Worm (Caenorhabditis elegans): ENCODE data around the gene tbc-8.

tbc-8 gene

DNA sequence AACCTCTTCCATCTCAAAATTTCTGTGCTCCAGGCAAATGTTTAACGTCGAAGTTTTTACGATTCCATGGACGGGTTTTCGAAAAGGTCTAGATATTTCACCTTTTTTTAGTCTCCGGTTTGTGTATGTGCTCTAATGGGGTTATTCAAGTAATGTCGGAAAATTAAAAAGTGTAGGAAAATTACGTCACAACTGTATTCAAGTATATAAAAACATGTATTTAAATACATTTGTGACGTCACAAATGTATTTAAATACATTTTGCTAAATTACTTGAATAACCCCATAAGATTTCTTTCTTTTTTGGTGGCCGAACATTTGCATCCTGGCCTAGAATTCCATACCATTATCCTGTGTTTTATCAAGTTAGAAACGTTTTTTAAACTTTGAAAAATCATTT, 3.3 kb upstream of the tbc-8 start:
- no peak for TF ChIP-seq let-526 (GFP tag; IDR thresholded peaks at IDR 0.05)
- TF ChIP-seq lin-35 (GFP tag; optimal IDR thresholded peaks at IDR 0.05), result no peak
- TF ChIP-seq hmg-1.2 (GFP tag; IDR thresholded peaks at IDR 0.05), result no peak
- TF ChIP-seq madf-8 (GFP tag; conservative IDR thresholded peaks at IDR 0.05), result no peak

DNA sequence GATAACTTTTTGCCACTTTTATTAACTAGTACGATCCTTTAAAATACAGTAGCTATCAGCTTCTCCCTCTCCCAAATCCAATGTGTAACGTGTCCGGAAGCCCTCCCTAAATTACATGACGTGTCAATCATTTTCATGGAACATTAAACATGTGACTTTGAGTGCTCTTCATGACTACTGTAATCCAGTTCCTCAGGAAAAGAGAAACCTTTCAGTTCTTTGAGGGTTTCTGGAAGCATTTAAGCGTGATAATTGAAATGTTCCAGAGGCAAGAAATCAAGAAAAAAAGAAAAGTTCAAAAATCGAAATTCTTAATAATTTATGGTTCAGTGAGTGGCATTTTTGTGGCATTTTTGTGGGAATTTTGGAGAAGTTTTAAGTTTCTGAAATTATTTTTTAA, 1.8 kb upstream of the tbc-8 start:
- TF ChIP-seq unc-130 (GFP tag; optimal IDR thresholded peaks at IDR 0.05) (no peak), mes-4 (tag; optimal IDR thresholded peaks at IDR 0.05) (no peak), B0261.1 (tag; optimal IDR thresholded peaks at IDR 0.05) (no peak), attf-3 (GFP tag; conservative IDR thresholded peaks at IDR 0.05) (no peak), chd-7 (tag; optimal IDR thresholded peaks at IDR 0.05) (no peak), tbp1 (GFP tag; optimal IDR thresholded peaks at IDR 0.05) (no peak), B0336.3 (GFP tag; IDR thresholded peaks at IDR 0.05) (no peak), F57C9.4 (tag; optimal IDR thresholded peaks at IDR 0.05) (no peak)

DNA sequence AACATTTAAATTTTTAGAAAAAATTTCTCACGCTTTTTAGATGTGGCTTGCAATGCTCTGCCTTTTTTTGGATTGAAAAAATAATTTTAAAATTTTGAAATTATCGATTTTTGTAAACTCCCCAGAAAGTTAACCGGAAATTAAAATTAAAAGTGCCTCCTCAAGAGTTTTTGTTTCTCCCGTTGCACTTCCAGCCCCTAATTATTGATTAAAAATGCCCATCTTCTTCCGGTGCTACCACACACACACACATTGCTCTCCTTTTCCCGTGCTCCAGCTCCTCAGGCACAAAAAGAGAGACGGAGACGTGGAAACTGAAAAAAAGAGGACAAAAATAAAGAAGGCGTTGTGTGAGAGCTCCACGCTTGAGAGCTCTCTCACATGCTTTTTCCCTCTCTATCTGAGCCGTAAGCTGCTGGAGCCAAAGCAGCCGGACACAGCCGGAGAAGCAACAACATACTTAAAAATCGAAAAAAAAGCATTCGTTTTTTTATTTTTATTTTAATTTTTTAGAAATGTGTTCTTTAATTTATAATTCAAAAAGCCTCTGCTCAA, 2.7 kb downstream of the tbc-8 start:
- TF ChIP-seq K12H6.12 (tag; optimal IDR thresholded peaks at IDR 0.05) (peak; percentile 44), ceh-27 (GFP tag; optimal IDR thresholded peaks at IDR 0.05) (peak; percentile 4), attf-3 (GFP tag; conservative IDR thresholded peaks at IDR 0.05) (no peak)

DNA sequence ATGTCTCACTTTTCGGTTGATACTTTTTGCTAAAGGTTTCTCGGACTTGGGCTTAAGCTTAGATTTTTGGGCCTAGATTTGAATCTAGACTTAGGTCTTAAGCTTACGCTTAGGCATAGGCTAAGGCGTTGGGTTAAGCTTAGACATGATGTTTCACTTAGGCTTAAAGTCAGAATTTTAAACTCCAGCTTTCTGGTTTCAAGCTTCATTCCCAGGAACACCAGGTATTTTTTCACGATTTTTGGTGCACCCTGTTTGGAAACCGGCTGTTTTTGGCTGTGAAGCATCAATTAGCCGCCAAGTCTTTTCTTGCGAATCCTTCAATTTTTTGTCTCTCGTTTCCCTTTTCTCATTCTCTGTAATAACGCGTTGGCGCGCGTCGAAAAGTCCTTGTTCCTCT, 9.1 kb downstream of the tbc-8 start:
- TF ChIP-seq mel-28 (tag; optimal IDR thresholded peaks at IDR 0.05; ENCODE audit: borderline replicate concordance), result no peak
- no peak for TF ChIP-seq hlh-26 (GFP tag; conservative IDR thresholded peaks at IDR 0.05)
- no peak for TF ChIP-seq lin-40 (tag; optimal IDR thresholded peaks at IDR 0.05)
- 0 out of 2 replicates have a peak, but pooled peaks have one; percentile 41 for TF ChIP-seq F37B4.10 (GFP tag; IDR thresholded peaks at IDR 0.05)

DNA sequence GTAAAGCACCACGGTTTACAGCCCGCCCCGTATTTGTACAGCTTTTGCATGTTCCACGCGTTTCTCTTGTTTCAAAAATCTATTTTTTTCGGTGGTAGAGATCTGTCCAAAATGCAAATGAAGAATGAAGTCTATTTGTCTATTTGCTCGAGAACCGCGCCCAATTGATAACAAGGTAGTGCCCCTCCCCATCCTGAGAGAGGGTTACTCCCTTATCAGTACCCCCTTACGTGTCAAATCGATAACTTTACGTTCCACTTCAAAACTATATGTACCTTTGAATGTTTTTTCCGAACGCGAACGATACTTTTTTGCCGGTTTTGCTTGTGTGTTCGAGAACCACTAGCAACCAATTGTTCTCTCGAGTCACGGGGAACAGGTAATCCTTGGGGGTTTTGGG, 11.3 kb downstream of the tbc-8 start:
- TF ChIP-seq hsf-1 (GFP tag; IDR thresholded peaks at IDR 0.05) (no peak), ceh-27 (GFP tag; optimal IDR thresholded peaks at IDR 0.05) (no peak), nhr-80 (tag; optimal IDR thresholded peaks at IDR 0.05) (peak; percentile 67)

DNA sequence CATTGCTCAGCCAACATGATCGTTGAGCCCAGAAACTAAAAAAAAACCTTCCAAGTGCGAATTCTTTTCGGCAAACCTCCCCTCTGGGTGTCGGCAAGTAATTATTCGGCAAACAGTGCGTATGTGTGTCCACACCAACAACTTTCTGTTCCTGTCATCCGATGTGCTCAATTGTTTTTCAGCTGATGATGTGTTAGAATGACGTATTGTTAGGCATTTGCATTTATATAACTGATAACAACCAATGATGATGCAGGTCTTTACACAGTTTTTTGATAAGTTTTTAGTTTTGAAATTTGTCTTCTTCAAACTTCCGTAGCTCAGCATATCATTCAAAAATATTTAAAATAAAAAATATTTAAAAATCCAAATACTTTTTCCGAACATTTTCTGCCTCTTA, 14.1 kb downstream of the tbc-8 start:
- TF ChIP-seq lin-54 (GFP tag; optimal IDR thresholded peaks at IDR 0.05), result no peak
- no peak for TF ChIP-seq attf-5 (GFP tag; optimal IDR thresholded peaks at IDR 0.05)
- peak; percentile 57 for TF ChIP-seq nhr-80 (tag; optimal IDR thresholded peaks at IDR 0.05)
- TF ChIP-seq fkh-3 (tag; optimal IDR thresholded peaks at IDR 0.05), result no peak

DNA sequence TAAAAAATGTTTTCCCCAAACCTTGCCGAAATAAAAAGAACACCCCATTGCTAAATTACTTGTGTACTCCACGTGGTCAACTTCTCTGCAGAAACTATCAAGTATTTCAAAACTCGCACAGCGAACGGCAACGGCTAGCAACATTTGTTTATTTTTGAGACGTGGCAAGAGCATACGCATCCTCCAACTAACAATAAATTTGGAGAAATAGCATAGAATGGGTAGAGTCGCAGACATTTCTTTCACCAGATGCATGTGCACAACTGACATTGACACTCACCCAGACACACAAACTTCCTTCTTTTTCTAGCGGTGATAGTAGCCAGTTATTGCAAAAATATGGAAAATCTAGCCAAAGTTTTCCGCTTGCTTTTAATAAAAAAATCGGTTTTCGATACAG, 14.9 kb downstream of the tbc-8 start:
- TF ChIP-seq rec-8 (tag; optimal IDR thresholded peaks at IDR 0.05) (no peak), cebp-1 (GFP tag; IDR thresholded peaks at IDR 0.05) (no peak), cebp-1 (tag; optimal IDR thresholded peaks at IDR 0.05) (peak; percentile 29), nfya-1 (tag; optimal IDR thresholded peaks at IDR 0.05; ENCODE audit: borderline replicate concordance, insufficient read depth) (no peak), let-526 (GFP tag; IDR thresholded peaks at IDR 0.05) (no peak), hlh-12 (tag; optimal IDR thresholded peaks at IDR 0.05) (no peak), unc-62 (GFP tag; optimal IDR thresholded peaks at IDR 0.05) (no peak), unc-130 (GFP tag; optimal IDR thresholded peaks at IDR 0.05) (no peak), lin-35 (GFP tag; optimal IDR thresholded peaks at IDR 0.05) (no peak), hmg-1.2 (GFP tag; IDR thresholded peaks at IDR 0.05) (peak; percentile 80), F23B12.7 (tag; optimal IDR thresholded peaks at IDR 0.05; ENCODE audit: insufficient read depth) (no peak), aptf-2 (GFP tag; conservative IDR thresholded peaks at IDR 0.05) (no peak), die-1 (tag; optimal IDR thresholded peaks at IDR 0.05) (no peak), F52B5.7 (tag; optimal IDR thresholded peaks at IDR 0.05) (no peak)

All from whole organism, young adult.